Worm (Caenorhabditis elegans) whole organism, L4 larva: Measurements from ENCODE around the gene M163.10.

ENCODE experiments used
- aha-1 ChIP-seq: fragments of 150-350 bp; peaks from one replicate; lab custom pipeline; 2014; ENCODE audit warnings: missing biosample characterization, missing genetic modification characterization
- aly-2 ChIP-seq: sonication (generic microtip); optimal IDR thresholded peaks from 2 replicates; lab custom pipeline; 2018; ENCODE audit warnings: missing biosample characterization, missing genetic modification characterization
- ctbp-1 ChIP-seq: fragments of 200-800 bp; sonication (Bioruptor generic); IDR thresholded peaks from 2 replicates; pipeline ENCODE4 v1.3.6; 2022; ENCODE audit warnings: missing genetic modification reagents, missing genetic modification characterization, missing compliant biosample characterization
- daf-16 ChIP-seq, 3 experiments: sonication (generic microtip); optimal IDR thresholded peaks; 2 replicates each; lab custom pipeline; 2016 to 2017; ENCODE audit warnings: missing genetic modification characterization in 3 of 3, missing genetic modification reagents in 3 of 3, mild to moderate bottlenecking in 2 of 3, missing compliant biosample characterization in 2 of 3, missing biosample characterization in 1 of 3, moderate library complexity in 1 of 3
- daf-8 ChIP-seq: fragments of 200-800 bp; sonication (Bioruptor generic); IDR thresholded peaks from 2 replicates; pipeline ENCODE4 v1.3.6; 2022; ENCODE audit warnings: missing genetic modification characterization, missing compliant biosample characterization
- dmd-6 ChIP-seq: fragments of 200-800 bp; sonication (Bioruptor generic); IDR thresholded peaks from 2 replicates; pipeline ENCODE4 v1.3.6; 2022; ENCODE audit warnings: missing genetic modification reagents, missing genetic modification characterization, missing compliant biosample characterization
- dve-1 ChIP-seq: sonication (generic microtip); optimal IDR thresholded peaks from 2 replicates; lab custom pipeline; 2017; ENCODE audit warnings: antibody characterized with exemption, mild to moderate bottlenecking, missing genetic modification characterization, missing compliant biosample characterization; ENCODE audit not compliant: insufficient read depth
- egl-43 ChIP-seq: fragments of 200-800 bp; sonication (Bioruptor generic); IDR thresholded peaks from 2 replicates; pipeline ENCODE4 v1.3.6; 2022; ENCODE audit warnings: missing genetic modification reagents, missing genetic modification characterization, missing compliant biosample characterization
- fkh-10 ChIP-seq: fragments of 150-350 bp; optimal IDR thresholded peaks from 2 replicates; lab custom pipeline; 2014; ENCODE audit warnings: missing biosample characterization, missing genetic modification reagents, missing genetic modification characterization
- hlh-11 ChIP-seq: fragments of 200-800 bp; sonication (Bioruptor generic); optimal IDR thresholded peaks from 2 replicates; lab custom pipeline; 2018; ENCODE audit warnings: mild to moderate bottlenecking, missing genetic modification characterization, missing compliant biosample characterization
- hmg-1.1 ChIP-seq: fragments of 200-800 bp; sonication (Bioruptor generic); IDR thresholded peaks from 2 replicates; pipeline ENCODE4 v1.3.6; 2022; ENCODE audit warnings: missing genetic modification reagents, missing genetic modification characterization, missing compliant biosample characterization
- lsy-2 ChIP-seq, 2 experiments: fragments of 150-350 bp in 1 of 2; sonication (generic microtip) in 1 of 2; optimal IDR thresholded peaks; 2 replicates each; lab custom pipeline; 2014 to 2017; ENCODE audit warnings: missing biosample characterization in 2 of 2, missing genetic modification characterization in 2 of 2
- mep-1 ChIP-seq: fragments of 150-350 bp; sonication (generic microtip); optimal IDR thresholded peaks from 3 replicates; lab custom pipeline; 2014; ENCODE audit warnings: missing biosample characterization, missing genetic modification characterization
- mxl-3 ChIP-seq: fragments of 200-800 bp; sonication (Bioruptor generic); optimal IDR thresholded peaks from 2 replicates; lab custom pipeline; 2018; ENCODE audit warnings: mild to moderate bottlenecking, missing genetic modification characterization, missing compliant biosample characterization
- nhr-237 ChIP-seq: sonication (generic microtip); optimal IDR thresholded peaks from 2 replicates; lab custom pipeline; 2017; ENCODE audit warnings: missing biosample characterization, missing genetic modification characterization
- nhr-28 ChIP-seq: fragments of 150-350 bp; optimal IDR thresholded peaks from 2 replicates; lab custom pipeline; 2014; ENCODE audit warnings: missing biosample characterization, missing genetic modification characterization
- nhr-77 ChIP-seq: fragments of 150-350 bp; optimal IDR thresholded peaks from 2 replicates; lab custom pipeline; 2014; ENCODE audit warnings: missing biosample characterization, missing genetic modification characterization
- pqm-1 ChIP-seq: sonication (generic microtip); optimal IDR thresholded peaks from 2 replicates; lab custom pipeline; 2017; ENCODE audit warnings: missing biosample characterization, missing genetic modification characterization
- set-16 ChIP-seq: fragments of 200-800 bp; sonication (Bioruptor generic); IDR thresholded peaks from 2 replicates; pipeline ENCODE4 v1.3.6; 2022; ENCODE audit warnings: missing genetic modification reagents, missing genetic modification characterization, missing compliant biosample characterization
- skn-1 ChIP-seq: fragments of 150-350 bp; optimal IDR thresholded peaks from 2 replicates; lab custom pipeline; 2014; ENCODE audit warnings: missing biosample characterization, missing genetic modification characterization
- tag-97 ChIP-seq: fragments of 200-800 bp; sonication (Bioruptor generic); IDR thresholded peaks from 2 replicates; pipeline ENCODE4 v1.3.6; 2022; ENCODE audit warnings: missing genetic modification characterization, missing compliant biosample characterization
- unc-62 ChIP-seq, 3 experiments: fragments of 150-350 bp in 1 of 3; sonication (generic microtip); optimal IDR thresholded peaks in 2 of 3; peaks in 1 of 3; 1 replicate in 1 of 3; 2 replicates in 2 of 3; lab custom pipeline; 2014 to 2017; ENCODE audit warnings: missing biosample characterization in 3 of 3, missing genetic modification characterization in 3 of 3, missing genetic modification reagents in 3 of 3, missing genotype in 1 of 3
- vab-7 ChIP-seq: fragments of 200-800 bp; sonication (Bioruptor generic); IDR thresholded peaks from 2 replicates; pipeline ENCODE4 v1.3.6; 2022; ENCODE audit warnings: missing genetic modification reagents, missing genetic modification characterization, missing compliant biosample characterization
- zfp-2 ChIP-seq: sonication (generic microtip); optimal IDR thresholded peaks from 2 replicates; lab custom pipeline; 2016; ENCODE audit warnings: mild to moderate bottlenecking, missing genetic modification characterization, missing compliant biosample characterization
- zip-2 ChIP-seq: fragments of 150-350 bp; optimal IDR thresholded peaks from 2 replicates; lab custom pipeline; 2014; ENCODE audit warnings: missing biosample characterization, missing genetic modification characterization

Gene M163.10

ce11 chrX:14508823-14509259 is 38.1 kb downstream of the M163.10 start (continued):
- TF ChIP-seq nhr-77 (tag; lab: Kevin White, UChicago) (peak; percentile 17), skn-1 (tag; lab: Kevin White, UChicago) (no peak), unc-62 (GFP tag; optimal IDR thresholded peaks at IDR 0.05 in 1 of 2; lab: Kevin White, UChicago) (peak in 1 of 2 experiments; percentile 100), unc-62 (tag; optimal IDR thresholded peaks at IDR 0.05; lab: Kevin White, UChicago) (no peak), dmd-6 (GFP tag; lab: Robert Waterston, UW) (peak; percentile 74), lsy-2 (tag; optimal IDR thresholded peaks at IDR 0.05; lab: Kevin White, UChicago) (peak in 1 of 2 experiments; percentile 43), aly-2 (tag; lab: Kevin White, UChicago) (no peak), mxl-3 (peak; percentile 70)
- TF ChIP-seq, all 104 proteins: peak for 17

- TF ChIP-seq tag-97 (GFP tag; lab: Robert Waterston, UW) (no peak), dve-1 (tag; lab: Kevin White, UChicago) (no peak), zfp-2 (tag; lab: Kevin White, UChicago) (no peak), zip-2 (tag; lab: Kevin White, UChicago) (peak; percentile 93)
Measured at ce11 chrX:14510358-14510757, 39.6 kb downstream of the M163.10 start.

ce11 chrX:14512817-14513216 is 42.0 kb downstream of the M163.10 start, which contains the start of gene fbxa-141:
fbxa-141 (minus strand) TSS chrX:14512917.
- TF ChIP-seq daf-16 (GFP tag; optimal IDR thresholded peaks at IDR 0.05; lab: Kevin White, UChicago) = no peak
- peak; percentile 17 for TF ChIP-seq daf-16 (tag; optimal IDR thresholded peaks at IDR 0.05; lab: Kevin White, UChicago)
- TF ChIP-seq vab-7 (GFP tag; lab: Robert Waterston, UW) = no peak
- TF ChIP-seq unc-62 (GFP tag; optimal IDR thresholded peaks at IDR 0.05 in 1 of 2; lab: Kevin White, UChicago) = peak in 1 of 2 experiments; percentile 9
- no peak for TF ChIP-seq unc-62 (tag; optimal IDR thresholded peaks at IDR 0.05; lab: Kevin White, UChicago)
- no peak for TF ChIP-seq hlh-11 (tag; lab: Kevin White, UChicago)

- no peak for TF ChIP-seq ctbp-1 (GFP tag; lab: Robert Waterston, UW)
- peak in 1 of 2 experiments; percentile 84 for TF ChIP-seq unc-62 (GFP tag; optimal IDR thresholded peaks at IDR 0.05 in 1 of 2; lab: Kevin White, UChicago)
- TF ChIP-seq unc-62 (tag; optimal IDR thresholded peaks at IDR 0.05; lab: Kevin White, UChicago) = no peak
- TF ChIP-seq fkh-10 (GFP tag; lab: Kevin White, UChicago) = peak; percentile 29
- peak; percentile 46 for TF ChIP-seq mep-1 (tag; lab: Kevin White, UChicago)
- TF ChIP-seq hmg-1.1 (GFP tag; lab: Robert Waterston, UW) = peak; percentile 30; the same call in 1 of the 2 replicates
- TF ChIP-seq aha-1 (tag; lab: Kevin White, UChicago) = peak; percentile 19
- TF ChIP-seq daf-8 (GFP tag; lab: Robert Waterston, UW) = no peak
Measured at ce11 chrX:14513462-14513861, 42.7 kb downstream of the M163.10 start.

- TF ChIP-seq dmd-6 (GFP tag; lab: Robert Waterston, UW) (peak; percentile 56), pqm-1 (peak; percentile 44), nhr-237 (no peak), nhr-28 (tag; lab: Kevin White, UChicago) (peak; percentile 67)
Measured at ce11 chrX:14515028-14515427, 44.2 kb downstream of the M163.10 start, which contains the start of gene gcsh-1. gcsh-1 (minus strand) TSS chrX:14515073.

- peak; percentile 5 for TF ChIP-seq dve-1 (tag; lab: Kevin White, UChicago)
- TF ChIP-seq dmd-6 (GFP tag; lab: Robert Waterston, UW) = peak; percentile 55; the same call in 1 of the 2 replicates
- TF ChIP-seq nhr-28 (tag; lab: Kevin White, UChicago) = no peak
Measured at ce11 chrX:14516560-14516959, 45.8 kb downstream of the M163.10 start, which contains the start of gene D1025.10. D1025.10 (plus strand) TSS chrX:14516860.

- 0 out of 2 replicates have a peak, but pooled peaks have one; percentile 10 for TF ChIP-seq egl-43 (GFP tag; lab: Robert Waterston, UW)
- TF ChIP-seq set-16 (GFP tag; lab: Robert Waterston, UW) = peak; percentile 36
- peak; percentile 85 for TF ChIP-seq aha-1 (tag; lab: Kevin White, UChicago)
- TF ChIP-seq mxl-3 = no peak
Measured at ce11 chrX:14517842-14518241, 47.1 kb downstream of the M163.10 start.
